Worm (Caenorhabditis elegans): Measurements from ENCODE around the gene zfp-1.

Gene zfp-1

DNA sequence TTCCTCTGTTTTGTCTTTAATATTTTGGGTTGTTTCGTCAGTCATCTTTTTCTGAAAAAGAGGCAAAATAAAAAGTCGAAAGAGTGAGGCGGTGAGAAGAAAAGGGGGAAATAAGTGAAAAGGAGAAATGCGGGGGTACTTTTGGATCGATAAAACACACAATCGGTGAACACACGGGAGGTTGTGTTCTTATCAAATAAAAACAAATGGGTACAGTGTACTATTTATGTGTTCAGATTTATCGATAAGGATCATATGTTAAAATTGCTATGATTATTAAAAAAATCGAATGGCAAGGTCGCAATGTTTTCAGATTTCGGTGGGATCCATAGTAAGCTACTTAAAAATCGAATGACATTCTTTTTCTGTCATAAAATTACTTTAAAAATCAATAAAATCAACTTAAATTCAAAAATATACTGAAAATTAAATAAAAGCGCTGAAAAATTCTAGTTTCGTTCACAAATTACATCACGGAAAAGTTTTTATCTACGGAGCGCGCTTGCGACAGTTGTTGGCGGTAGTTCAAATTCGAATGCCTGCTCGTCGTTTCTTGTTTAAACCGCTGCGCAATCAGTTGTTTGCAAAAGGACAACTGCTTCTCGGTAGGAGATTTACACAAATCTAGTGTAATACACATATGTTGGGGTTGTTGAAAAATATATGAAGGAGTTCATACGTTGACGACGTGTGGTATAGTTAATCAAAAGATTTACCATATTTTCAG, 18.1 kb downstream of the zfp-1 start, which contains the start of gene prx-19 (continued):
- peak; percentile 47 to 79 for TF ChIP-seq lsy-2 (tag; optimal IDR thresholded peaks at IDR 0.05)
- TF ChIP-seq skn-1 (tag; optimal IDR thresholded peaks at IDR 0.05) = peak; percentile 68
- peak; percentile 45 for TF ChIP-seq dsc-1 (tag; optimal IDR thresholded peaks at IDR 0.05)
- TF ChIP-seq ets-5 (GFP tag; IDR thresholded peaks at IDR 0.05) = no peak
- no peak for TF ChIP-seq nhr-84 (tag; optimal IDR thresholded peaks at IDR 0.05)
- TF ChIP-seq lin-15B (tag; optimal IDR thresholded peaks at IDR 0.05) = peak; percentile 46

DNA sequence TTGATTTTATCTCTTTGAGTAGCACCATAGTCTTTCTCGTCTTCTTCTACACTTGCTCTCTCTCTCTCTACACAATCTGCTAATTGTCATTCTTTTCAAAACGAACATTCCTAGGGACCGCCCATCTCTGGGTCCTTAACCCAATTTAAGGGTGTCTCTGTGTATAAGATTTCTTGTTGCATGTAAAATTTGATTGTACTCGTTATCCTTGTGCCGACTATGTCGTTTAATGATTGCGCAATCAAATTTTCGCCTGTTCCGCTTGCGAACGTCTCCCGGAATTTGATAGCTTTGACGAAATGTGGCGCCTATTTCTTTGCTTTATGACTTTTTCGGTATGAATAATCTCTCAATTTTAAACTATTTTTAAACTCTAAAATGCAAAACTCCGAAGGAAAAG, 19.8 kb downstream of the zfp-1 start:
- TF ChIP-seq grh-1 (GFP tag; IDR thresholded peaks at IDR 0.05) (no peak), C34B4.2 (tag; optimal IDR thresholded peaks at IDR 0.05) (no peak), lsy-2 (tag; optimal IDR thresholded peaks at IDR 0.05) (no peak), hlh-17 (GFP tag; optimal IDR thresholded peaks at IDR 0.05; ENCODE audit: borderline replicate concordance) (no peak), fkh-10 (GFP tag; optimal IDR thresholded peaks at IDR 0.05) (peak; percentile 36), nhr-71 (tag; optimal IDR thresholded peaks at IDR 0.05) (no peak), lin-14 (GFP tag; optimal IDR thresholded peaks at IDR 0.05) (peak; percentile 53)

DNA sequence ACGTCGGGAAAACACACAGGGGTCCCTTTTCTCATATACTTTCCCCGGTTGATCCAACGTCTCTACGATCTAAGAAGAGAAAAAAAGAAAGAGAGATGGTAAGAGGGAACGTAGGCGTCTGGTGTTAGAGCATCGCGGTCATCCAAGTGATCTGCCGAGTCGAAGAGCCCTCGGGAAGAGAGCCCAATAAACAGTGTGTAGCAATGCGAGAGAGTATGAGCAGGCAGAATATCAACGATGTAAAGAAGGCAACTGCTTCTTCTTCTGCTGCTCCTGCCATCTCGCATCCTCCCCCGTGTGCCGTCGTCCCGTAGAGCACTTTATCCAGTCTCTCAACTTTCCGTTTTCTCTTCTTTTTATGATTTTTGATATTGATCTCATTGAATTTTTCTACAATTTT, 24.4 kb downstream of the zfp-1 start:
- TF ChIP-seq pax-3 (tag; optimal IDR thresholded peaks at IDR 0.05) (no peak), C34B4.2 (tag; optimal IDR thresholded peaks at IDR 0.05) (no peak), snu-23 (GFP tag; optimal IDR thresholded peaks at IDR 0.05) (peak; percentile 35), fkh-4 (tag; optimal IDR thresholded peaks at IDR 0.05; ENCODE audit: borderline replicate concordance) (no peak), ztf-11 (tag; optimal IDR thresholded peaks at IDR 0.05) (no peak), rnt-1 (tag; optimal IDR thresholded peaks at IDR 0.05) (peak; percentile 56), unc-62 (GFP tag; optimal IDR thresholded peaks at IDR 0.05) (no peak), lin-35 (GFP tag; optimal IDR thresholded peaks at IDR 0.05) (peak in 1 of 2 experiments; percentile 25), nhr-77 (tag; optimal IDR thresholded peaks at IDR 0.05) (no peak), sptf-1 (tag; optimal IDR thresholded peaks at IDR 0.05) (no peak), elt-3 (tag; optimal IDR thresholded peaks at IDR 0.05) (no peak), nhr-71 (tag; optimal IDR thresholded peaks at IDR 0.05) (peak; percentile 58), dsc-1 (tag; optimal IDR thresholded peaks at IDR 0.05) (peak; percentile 42), nhr-12 (tag; optimal IDR thresholded peaks at IDR 0.05) (no peak), lsy-2 (tag; optimal IDR thresholded peaks at IDR 0.05) (peak in 1 of 2 experiments; percentile 40), unc-130 (tag; optimal IDR thresholded peaks at IDR 0.05) (peak; percentile 36), lin-14 (GFP tag; optimal IDR thresholded peaks at IDR 0.05) (peak; percentile 67), zag-1 (tag; optimal IDR thresholded peaks at IDR 0.05) (no peak), efl-1 (optimal IDR thresholded peaks at IDR 0.05) (peak in 1 of 2 experiments; percentile 15), efl-1 (GFP tag; optimal IDR thresholded peaks at IDR 0.05 in 1 of 2) (peak in 1 of 2 experiments; percentile 89), zip-4 (GFP tag; optimal IDR thresholded peaks at IDR 0.05) (no peak), nhr-20 (tag; optimal IDR thresholded peaks at IDR 0.05) (peak; percentile 15), pag-3 (tag; optimal IDR thresholded peaks at IDR 0.05; ENCODE audit: borderline replicate concordance, insufficient read depth) (peak; percentile 95)

DNA sequence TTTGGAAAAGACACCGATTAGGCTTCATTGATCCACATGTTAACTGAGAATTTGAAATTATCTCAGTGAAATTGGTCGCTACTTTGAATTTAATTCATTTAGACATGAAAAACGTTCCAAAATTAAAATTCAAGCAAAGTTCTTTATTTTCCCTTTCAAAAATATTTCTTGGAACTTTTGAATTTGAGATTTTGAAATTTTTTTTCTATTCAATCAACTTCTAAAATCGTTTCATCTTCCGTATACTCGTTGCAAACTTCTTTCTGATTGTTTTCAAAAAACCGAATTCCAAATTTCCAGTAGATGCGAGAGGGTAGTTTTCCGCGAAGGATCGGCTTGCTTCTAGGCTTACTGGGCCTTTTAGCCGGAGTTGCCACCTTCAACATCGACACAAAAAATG, 27.3 kb downstream of the zfp-1 start, which contains the start of gene pat-2:
Gene pat-2 (plus strand): TSS at position 301 of the 400 bp plus-strand sequence.
- no peak for TF ChIP-seq hlh-17 (GFP tag; optimal IDR thresholded peaks at IDR 0.05; ENCODE audit: borderline replicate concordance)

DNA sequence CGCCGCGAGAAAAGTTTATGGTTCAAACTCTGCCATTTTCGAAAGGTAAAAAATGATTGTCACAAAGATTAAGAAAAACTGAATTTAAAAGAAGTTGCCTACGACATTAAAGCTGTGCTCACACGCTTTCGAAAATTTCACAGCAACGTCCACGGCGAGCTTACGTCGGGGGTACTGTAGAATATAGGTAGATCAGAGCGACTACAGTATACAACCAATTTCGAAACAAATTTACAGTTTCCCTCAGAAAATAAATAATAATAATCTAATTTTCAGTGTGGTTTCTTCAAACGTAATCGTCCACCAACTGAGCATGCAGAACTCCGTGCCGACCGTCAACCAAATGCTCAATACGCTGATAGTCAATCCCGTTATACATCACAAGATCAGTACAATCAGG, 33.2 kb downstream of the zfp-1 start:
- TF ChIP-seq fkh-8 (tag; optimal IDR thresholded peaks at IDR 0.05) (no peak), C34B4.2 (tag; optimal IDR thresholded peaks at IDR 0.05) (no peak), lin-13 (GFP tag; optimal IDR thresholded peaks at IDR 0.05) (no peak), sup-37 (GFP tag; optimal IDR thresholded peaks at IDR 0.05) (no peak), sox-4 (tag; optimal IDR thresholded peaks at IDR 0.05) (no peak), nhr-28 (tag; optimal IDR thresholded peaks at IDR 0.05) (no peak)
